Worm (Caenorhabditis elegans) whole organism, L1 larva: ENCODE measurements around the gene F10E7.2.

ENCODE experiments used
- C04F5.9 ChIP-seq: sonication (generic microtip); optimal IDR thresholded peaks from 2 replicates; lab custom pipeline; 2016; ENCODE audit warnings: missing genetic modification characterization, missing compliant biosample characterization
- F16B12.6 ChIP-seq: fragments of 150-350 bp; optimal IDR thresholded peaks from 2 replicates; lab custom pipeline; 2014; ENCODE audit warnings: missing biosample characterization, missing genetic modification characterization
- Y116A8C.19 ChIP-seq: sonication (generic microtip); optimal IDR thresholded peaks from 2 replicates; lab custom pipeline; 2016; ENCODE audit warnings: missing compliant biosample characterization, missing genetic modification characterization, borderline replicate concordance
- alr-1 ChIP-seq: fragments of 200-800 bp; sonication (Bioruptor generic); optimal IDR thresholded peaks from 2 replicates; lab custom pipeline; 2018; ENCODE audit warnings: borderline replicate concordance, mild to moderate bottlenecking, missing genetic modification characterization, missing compliant biosample characterization
- blmp-1 ChIP-seq: fragments of 150-350 bp; optimal IDR thresholded peaks from 2 replicates; lab custom pipeline; 2014; ENCODE audit warnings: missing biosample characterization, missing genetic modification characterization
- ceh-63 ChIP-seq: fragments of 200-800 bp; sonication (Bioruptor generic); optimal IDR thresholded peaks from 2 replicates; lab custom pipeline; 2018; ENCODE audit warnings: mild to moderate bottlenecking, missing genetic modification characterization, missing compliant biosample characterization
- ceh-90 ChIP-seq: sonication (generic microtip); optimal IDR thresholded peaks from 2 replicates; lab custom pipeline; 2016; ENCODE audit warnings: missing genetic modification characterization, missing compliant biosample characterization
- efl-1 ChIP-seq, 4 experiments: fragments of 150-350 bp; optimal IDR thresholded peaks in 3 of 4; peaks in 1 of 4; 1 replicate in 1 of 4; 2 replicates in 3 of 4; lab custom pipeline; 2014; ENCODE audit warnings: missing biosample characterization in 2 of 4, missing genetic modification characterization in 2 of 4, missing genetic modification reagents in 2 of 4
- egl-13 ChIP-seq: sonication (generic microtip); optimal IDR thresholded peaks from 2 replicates; lab custom pipeline; 2016; ENCODE audit warnings: missing genotype, missing genetic modification reagents, missing genetic modification characterization, missing compliant biosample characterization
- elt-2 ChIP-seq: sonication (generic microtip); optimal IDR thresholded peaks from 2 replicates; lab custom pipeline; 2016; ENCODE audit warnings: missing genetic modification characterization, mild to moderate bottlenecking, inconsistent platforms, missing compliant biosample characterization, missing genetic modification reagents
- fkh-4 ChIP-seq: sonication (generic microtip); optimal IDR thresholded peaks from 2 replicates; lab custom pipeline; 2016; ENCODE audit warnings: missing compliant biosample characterization, missing genetic modification characterization, borderline replicate concordance
- fkh-8 ChIP-seq: sonication (generic microtip); optimal IDR thresholded peaks from 2 replicates; lab custom pipeline; 2016; ENCODE audit warnings: mild to moderate bottlenecking, missing genetic modification characterization, missing compliant biosample characterization
- fos-1 ChIP-seq: fragments of 150-350 bp; optimal IDR thresholded peaks from 2 replicates; lab custom pipeline; 2014; ENCODE audit warnings: missing biosample characterization, missing genetic modification characterization
- grh-1 ChIP-seq: fragments of 200-800 bp; sonication (Bioruptor generic); IDR thresholded peaks from 2 replicates; pipeline ENCODE4 v1.3.6; 2022; ENCODE audit warnings: missing genetic modification reagents, missing genetic modification characterization, missing compliant biosample characterization
- hlh-17 ChIP-seq: fragments of 200-800 bp; sonication (Bioruptor generic); optimal IDR thresholded peaks from 2 replicates; lab custom pipeline; 2018; ENCODE audit warnings: missing genetic modification characterization, mild to moderate bottlenecking, missing compliant biosample characterization, moderate library complexity, borderline replicate concordance
- hlh-4 ChIP-seq: sonication (generic microtip); optimal IDR thresholded peaks from 2 replicates; lab custom pipeline; 2016; ENCODE audit warnings: mild to moderate bottlenecking, missing genetic modification characterization, missing compliant biosample characterization
- irx-1 ChIP-seq: sonication (generic microtip); optimal IDR thresholded peaks from 2 replicates; lab custom pipeline; 2016; ENCODE audit warnings: missing genetic modification characterization, missing compliant biosample characterization
- jun-1 ChIP-seq: fragments of 150-350 bp; optimal IDR thresholded peaks from 2 replicates; lab custom pipeline; 2014; ENCODE audit warnings: missing biosample characterization, missing genetic modification reagents, missing genetic modification characterization
- lin-13 ChIP-seq: fragments of 150-350 bp; optimal IDR thresholded peaks from 2 replicates; lab custom pipeline; 2014; ENCODE audit warnings: missing biosample characterization, missing genetic modification reagents, missing genetic modification characterization
- lin-14 ChIP-seq: fragments of 200-800 bp; sonication (Bioruptor generic); optimal IDR thresholded peaks from 2 replicates; lab custom pipeline; 2018; ENCODE audit warnings: mild to moderate bottlenecking, missing genetic modification characterization, moderate library complexity, missing compliant biosample characterization
- lin-15B ChIP-seq: fragments of 150-350 bp; sonication (generic microtip); optimal IDR thresholded peaks from 3 replicates; lab custom pipeline; 2014; ENCODE audit warnings: missing biosample characterization, missing genetic modification characterization
- lin-39 ChIP-seq: fragments of 150-350 bp; optimal IDR thresholded peaks from 2 replicates; lab custom pipeline; 2014; ENCODE audit warnings: missing biosample characterization, missing genetic modification reagents, missing genetic modification characterization
- lir-3 ChIP-seq: sonication (generic microtip); optimal IDR thresholded peaks from 2 replicates; lab custom pipeline; 2016; ENCODE audit warnings: mild to moderate bottlenecking, missing genetic modification characterization, moderate library complexity, missing compliant biosample characterization; ENCODE audit not compliant: poor library complexity
- lsy-2 ChIP-seq, 2 experiments: fragments of 150-350 bp; optimal IDR thresholded peaks; 2 replicates each; lab custom pipeline; 2014; ENCODE audit warnings: missing biosample characterization in 2 of 2, missing genetic modification characterization in 2 of 2
- mef-2 ChIP-seq: fragments of 150-350 bp; optimal IDR thresholded peaks from 2 replicates; lab custom pipeline; 2014; ENCODE audit warnings: missing biosample characterization, missing genetic modification characterization
- mep-1 ChIP-seq: fragments of 150-350 bp; optimal IDR thresholded peaks from 2 replicates; lab custom pipeline; 2014; ENCODE audit warnings: missing biosample characterization, missing genetic modification characterization
- nhr-11 ChIP-seq: fragments of 150-350 bp; optimal IDR thresholded peaks from 2 replicates; lab custom pipeline; 2014; ENCODE audit warnings: missing biosample characterization, missing genetic modification characterization
- nhr-12 ChIP-seq: sonication (generic microtip); optimal IDR thresholded peaks from 2 replicates; lab custom pipeline; 2017; ENCODE audit warnings: missing biosample characterization, missing genetic modification characterization
- nhr-76 ChIP-seq: sonication (generic microtip); optimal IDR thresholded peaks from 2 replicates; lab custom pipeline; 2017; ENCODE audit warnings: missing biosample characterization, missing genetic modification characterization
- nhr-84 ChIP-seq: sonication (generic microtip); optimal IDR thresholded peaks from 2 replicates; lab custom pipeline; 2017; ENCODE audit warnings: missing biosample characterization, missing genetic modification characterization
- nhr-85 ChIP-seq: sonication (generic microtip); peaks from one replicate; lab custom pipeline; 2016; ENCODE audit warnings: missing genetic modification characterization, inconsistent platforms, missing compliant biosample characterization
- pag-3 ChIP-seq: sonication (generic microtip); optimal IDR thresholded peaks from 2 replicates; lab custom pipeline; 2017; ENCODE audit warnings: missing genetic modification characterization, mild to moderate bottlenecking, missing compliant biosample characterization, antibody characterized with exemption, borderline replicate concordance; ENCODE audit not compliant: insufficient read depth
- pax-3 ChIP-seq: fragments of 200-800 bp; sonication (Bioruptor generic); optimal IDR thresholded peaks from 2 replicates; lab custom pipeline; 2018; ENCODE audit warnings: mild to moderate bottlenecking, missing genetic modification characterization, moderate library complexity, missing compliant biosample characterization
- pqm-1 ChIP-seq: sonication (generic microtip); optimal IDR thresholded peaks from 3 replicates; lab custom pipeline; 2017; ENCODE audit warnings: missing biosample characterization, missing genetic modification characterization
- sox-4 ChIP-seq: sonication (generic microtip); optimal IDR thresholded peaks from 2 replicates; lab custom pipeline; 2016; ENCODE audit warnings: missing genetic modification characterization, missing compliant biosample characterization
- sptf-1 ChIP-seq: fragments of 150-350 bp; optimal IDR thresholded peaks from 2 replicates; lab custom pipeline; 2014; ENCODE audit warnings: missing biosample characterization, missing genetic modification characterization
- sup-37 ChIP-seq: fragments of 200-800 bp; sonication (Bioruptor generic); optimal IDR thresholded peaks from 2 replicates; lab custom pipeline; 2018; ENCODE audit warnings: mild to moderate bottlenecking, missing genetic modification characterization, missing compliant biosample characterization
- tbx-2 ChIP-seq: sonication (generic microtip); optimal IDR thresholded peaks from 2 replicates; lab custom pipeline; 2016; ENCODE audit warnings: missing genetic modification characterization, missing compliant biosample characterization
- tlp-1 ChIP-seq: fragments of 150-350 bp; optimal IDR thresholded peaks from 2 replicates; lab custom pipeline; 2014; ENCODE audit warnings: missing biosample characterization, missing genetic modification characterization
- unc-62 ChIP-seq: fragments of 150-350 bp; optimal IDR thresholded peaks from 2 replicates; lab custom pipeline; 2014; ENCODE audit warnings: missing biosample characterization, missing genetic modification reagents, missing genetic modification characterization
- unc-86 ChIP-seq: sonication (generic microtip); optimal IDR thresholded peaks from 2 replicates; lab custom pipeline; 2016; ENCODE audit warnings: missing genetic modification characterization, missing compliant biosample characterization
- unc-98 ChIP-seq: fragments of 200-800 bp; sonication (Bioruptor generic); IDR thresholded peaks from 2 replicates; pipeline ENCODE4 v1.3.6; 2022; ENCODE audit warnings: missing genetic modification characterization, missing compliant biosample characterization
- vab-15 ChIP-seq: sonication (generic microtip); optimal IDR thresholded peaks from 2 replicates; lab custom pipeline; 2017; ENCODE audit warnings: missing genotype, mild to moderate bottlenecking, missing genetic modification characterization, missing compliant biosample characterization
- zag-1 ChIP-seq: fragments of 150-350 bp; optimal IDR thresholded peaks from 2 replicates; lab custom pipeline; 2014; ENCODE audit warnings: missing biosample characterization, missing genetic modification characterization

Gene F10E7.2

DNA sequence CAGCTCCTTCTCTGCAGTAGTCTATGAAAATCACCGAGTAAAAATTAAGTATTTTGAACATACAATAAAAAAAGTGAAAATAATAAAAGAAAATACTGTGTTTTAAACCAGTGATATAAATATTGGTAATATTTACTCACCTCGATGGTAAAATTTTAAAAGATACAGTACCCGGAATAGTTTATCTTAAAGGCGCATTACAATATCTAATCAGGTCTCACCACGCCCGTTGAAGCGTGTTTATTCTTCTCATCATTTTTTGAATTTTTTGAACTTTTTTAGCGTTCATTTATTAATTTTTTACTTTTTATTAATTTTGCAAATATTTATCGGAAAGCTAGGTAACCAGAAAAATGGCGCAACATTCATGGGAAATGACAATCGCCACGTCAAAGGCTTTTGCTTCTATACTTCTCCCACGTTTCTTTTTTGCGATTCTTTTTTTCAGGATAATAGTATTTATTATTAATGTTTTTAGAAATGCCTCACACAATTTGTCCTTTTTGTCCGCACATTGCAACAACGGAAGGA lies at the start of gene F10E7.2:
Gene F10E7.2 (plus strand): TSS at position 481 of the 531 bp plus-strand sequence.
- no peak for TF ChIP-seq jun-1 (tag; lab: Kevin White, UChicago)
- no peak for TF ChIP-seq mef-2 (tag; lab: Kevin White, UChicago)
- TF ChIP-seq lin-39 (tag; lab: Kevin White, UChicago): no peak
- no peak for TF ChIP-seq unc-62
- no peak for TF ChIP-seq F16B12.6 (tag; lab: Kevin White, UChicago)
- TF ChIP-seq lin-15B (tag; lab: Kevin White, UChicago): no peak
- no peak for TF ChIP-seq hlh-17
- TF ChIP-seq mep-1 (tag; lab: Kevin White, UChicago): no peak
- TF ChIP-seq, all 84 proteins: peak for 0

DNA sequence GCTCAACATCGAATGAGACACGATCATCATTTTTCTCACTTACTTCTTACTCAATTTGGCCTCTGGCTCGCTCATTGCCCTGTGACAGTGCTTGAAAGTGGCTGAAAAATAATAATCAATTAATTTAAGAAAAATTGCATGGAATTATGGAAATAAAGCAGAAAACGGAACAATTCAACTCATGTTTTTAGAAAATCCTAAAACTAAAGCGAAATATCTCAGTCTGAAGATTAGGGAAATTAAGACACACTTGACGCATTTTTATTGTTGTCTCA lies 49.8 kb upstream of the F10E7.2 start, which contains the start of gene kars-1:
Gene kars-1 (minus strand): TSS at position 101 of the 275 bp plus-strand sequence.
- TF ChIP-seq jun-1 (tag; lab: Kevin White, UChicago) (no peak), tbx-2 (tag; lab: Kevin White, UChicago) (no peak), nhr-11 (tag; lab: Kevin White, UChicago) (no peak), ceh-90 (no peak), unc-62 (no peak), lsy-2 (tag; optimal IDR thresholded peaks at IDR 0.05; lab: Kevin White, UChicago) (no peak), nhr-84 (tag; lab: Kevin White, UChicago) (no peak), zag-1 (tag; lab: Kevin White, UChicago) (no peak), mep-1 (tag; lab: Kevin White, UChicago) (no peak), lin-15B (tag; lab: Kevin White, UChicago) (no peak)

DNA sequence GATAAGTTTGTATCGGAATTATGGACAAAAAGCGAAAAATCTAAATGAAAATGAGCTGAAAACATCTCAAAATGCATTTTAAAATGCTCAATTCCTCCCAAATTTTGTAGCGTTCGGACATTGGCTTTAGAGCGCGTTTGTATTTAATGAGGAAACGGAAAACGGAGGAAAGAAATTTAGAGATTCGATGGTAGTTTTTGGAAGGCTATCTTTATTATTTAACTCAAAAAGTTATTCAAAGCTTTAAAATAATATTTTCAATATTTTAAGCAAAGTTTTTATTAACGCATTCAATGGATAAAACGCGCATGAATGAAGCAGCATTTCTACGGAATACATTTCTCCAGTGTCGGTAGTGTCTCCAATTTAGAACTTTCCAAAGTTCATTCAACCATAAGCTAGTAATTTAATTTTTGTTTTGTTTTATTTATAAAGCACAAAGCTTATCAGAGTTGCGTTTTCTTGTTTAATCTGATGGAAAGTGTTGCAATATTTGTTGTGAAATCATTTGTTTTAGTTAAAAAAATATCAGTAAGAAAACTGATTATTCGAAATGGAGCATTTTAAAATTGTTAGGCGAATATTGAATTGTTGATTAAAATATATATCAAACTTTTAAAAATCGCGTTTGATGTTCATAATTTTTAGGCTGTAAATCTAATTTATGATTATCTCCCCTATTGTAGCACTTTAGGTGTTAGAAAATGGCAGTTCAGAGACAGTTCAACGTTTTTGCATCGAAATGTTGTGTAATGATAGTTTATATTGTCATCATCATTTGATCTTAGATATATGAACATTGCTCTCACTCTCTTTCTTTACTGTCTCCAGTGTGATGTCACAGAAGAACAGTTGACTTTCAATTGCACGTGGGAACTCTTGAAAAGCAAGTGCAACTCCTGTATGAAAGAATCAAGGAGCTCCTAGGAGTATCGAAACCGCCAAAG lies 49.2 kb upstream of the F10E7.2 start:
- peak; percentile 86 for TF ChIP-seq pax-3 (tag; lab: Kevin White, UChicago)
- peak; percentile 21 for TF ChIP-seq hlh-4 (tag; lab: Kevin White, UChicago)
- TF ChIP-seq irx-1 (tag; lab: Kevin White, UChicago): peak; percentile 66
- TF ChIP-seq efl-1 (optimal IDR thresholded peaks at IDR 0.05; lab: Kevin White, UChicago): peak; percentile 67 to 68
- peak; percentile 58 to 79 for TF ChIP-seq efl-1 (GFP tag; optimal IDR thresholded peaks at IDR 0.05 in 1 of 2; lab: Kevin White, UChicago)
- peak; percentile 88 for TF ChIP-seq unc-98 (GFP tag; lab: Robert Waterston, UW)
- TF ChIP-seq sox-4 (tag; lab: Kevin White, UChicago): peak; percentile 75
- no peak for TF ChIP-seq nhr-76 (tag; lab: Kevin White, UChicago)
- peak; percentile 35 for TF ChIP-seq elt-2 (tag; lab: Kevin White, UChicago)
- TF ChIP-seq fos-1 (tag; lab: Kevin White, UChicago): peak; percentile 62
- no peak for TF ChIP-seq sup-37 (GFP tag; lab: Kevin White, UChicago)
- no peak for TF ChIP-seq zag-1 (tag; lab: Kevin White, UChicago)
- no peak for TF ChIP-seq alr-1 (tag; lab: Kevin White, UChicago)
- TF ChIP-seq nhr-85 (tag; lab: Kevin White, UChicago): peak; percentile 85
- peak; percentile 65 for TF ChIP-seq egl-13
- peak; percentile 83 for TF ChIP-seq lir-3 (tag; lab: Kevin White, UChicago)
- peak; percentile 74 for TF ChIP-seq tbx-2 (tag; lab: Kevin White, UChicago)
- no peak for TF ChIP-seq grh-1 (GFP tag; lab: Robert Waterston, UW)
- TF ChIP-seq nhr-12: no peak
- no peak for TF ChIP-seq tlp-1 (tag; lab: Kevin White, UChicago)
- TF ChIP-seq ceh-63: no peak
- TF ChIP-seq unc-86 (tag; lab: Kevin White, UChicago): peak; percentile 59
- peak; percentile 65 for TF ChIP-seq vab-15 (tag; lab: Kevin White, UChicago)
- TF ChIP-seq jun-1 (tag; lab: Kevin White, UChicago): no peak
- TF ChIP-seq unc-62: no peak
- peak; percentile 94 for TF ChIP-seq lin-14 (GFP tag; lab: Kevin White, UChicago)
- TF ChIP-seq Y116A8C.19 (tag; lab: Kevin White, UChicago): no peak
- peak; percentile 67 for TF ChIP-seq C04F5.9
- TF ChIP-seq fkh-4 (tag; lab: Kevin White, UChicago): peak; percentile 17
- TF ChIP-seq lin-13 (GFP tag; lab: Kevin White, UChicago): peak; percentile 54
- TF ChIP-seq hlh-17: no peak
- peak; percentile 31 for TF ChIP-seq F16B12.6 (tag; lab: Kevin White, UChicago)
- peak; percentile 55 for TF ChIP-seq blmp-1 (tag; lab: Kevin White, UChicago)
- TF ChIP-seq pag-3 (tag; lab: Kevin White, UChicago): no peak
- TF ChIP-seq pqm-1 (tag; lab: Kevin White, UChicago): no peak
- TF ChIP-seq nhr-84 (tag; lab: Kevin White, UChicago): no peak
- TF ChIP-seq sptf-1 (tag; lab: Kevin White, UChicago): no peak
- peak; percentile 89 for TF ChIP-seq fkh-8 (tag; lab: Kevin White, UChicago)
